Worm (Caenorhabditis elegans) whole organism, L2 larva: ENCODE data around the gene F36G9.7.

Experiments
- F13H6.1 ChIP-seq: sonication (generic microtip); optimal IDR thresholded peaks from 2 replicates; lab custom pipeline; 2016; ENCODE audit warnings: missing genetic modification characterization, missing compliant biosample characterization
- ama-1 ChIP-seq: fragments of 150-350 bp; optimal IDR thresholded peaks from 2 replicates; lab custom pipeline; 2018; ENCODE audit warnings: inconsistent platforms
- lin-13 ChIP-seq: fragments of 150-350 bp; optimal IDR thresholded peaks from 2 replicates; lab custom pipeline; 2014; ENCODE audit warnings: missing biosample characterization, missing genetic modification reagents, missing genetic modification characterization
- nhr-21 ChIP-seq: fragments of 150-350 bp; optimal IDR thresholded peaks from 2 replicates; lab custom pipeline; 2014; ENCODE audit warnings: missing biosample characterization, missing genetic modification characterization
- nhr-25 ChIP-seq: fragments of 150-350 bp; sonication (generic microtip); optimal IDR thresholded peaks from 3 replicates; lab custom pipeline; 2014; ENCODE audit warnings: missing biosample characterization, missing genetic modification characterization
- nhr-77 ChIP-seq: fragments of 150-350 bp; optimal IDR thresholded peaks from 2 replicates; lab custom pipeline; 2014; ENCODE audit warnings: missing biosample characterization, missing genetic modification characterization
- unc-39 ChIP-seq: fragments of 150-350 bp; optimal IDR thresholded peaks from 2 replicates; lab custom pipeline; 2014; ENCODE audit warnings: missing biosample characterization, missing genetic modification characterization
- unc-62 ChIP-seq: fragments of 150-350 bp; optimal IDR thresholded peaks from 2 replicates; lab custom pipeline; 2014; ENCODE audit warnings: missing biosample characterization, missing genetic modification reagents, missing genetic modification characterization

DNA sequence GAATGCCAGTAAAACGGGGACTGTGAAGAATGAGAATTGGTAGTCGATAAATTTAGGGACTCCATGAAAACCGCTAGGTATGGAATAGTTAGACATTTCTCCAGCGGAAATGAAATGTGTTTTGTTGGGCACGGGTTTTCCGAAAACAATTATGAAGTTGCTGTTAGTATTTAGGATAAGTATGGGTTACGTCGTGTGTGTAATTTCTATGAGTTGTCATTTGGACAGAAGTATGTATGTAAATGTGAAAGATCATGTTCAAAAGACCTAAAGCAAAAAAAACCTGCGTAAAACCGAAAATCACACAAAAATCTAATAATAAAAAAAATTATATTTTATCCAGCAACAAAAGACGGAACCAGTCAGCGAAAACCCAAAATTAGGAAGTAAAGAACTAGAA lies 2.9 kb upstream of the F36G9.7 start, which contains the start of gene sru-23:
- TF ChIP-seq unc-62 (no peak), lin-13 (GFP tag; lab: Kevin White, UChicago) (no peak), nhr-25 (no peak), ama-1 (lab: Kevin White, UChicago) (no peak), nhr-77 (tag; lab: Kevin White, UChicago) (no peak), F13H6.1 (tag; lab: Kevin White, UChicago) (no peak), nhr-21 (tag; lab: Kevin White, UChicago) (no peak), unc-39 (tag; lab: Kevin White, UChicago) (no peak)
